Worm (Caenorhabditis elegans) whole organism, late embryonic: ENCODE results near the gene F47D12.7.

Experiments used
- T23F11.4 ChIP-seq: fragments of 200-800 bp; sonication (Bioruptor generic); optimal IDR thresholded peaks from 2 replicates; lab custom pipeline; 2018; ENCODE audit warnings: mild to moderate bottlenecking, missing genetic modification characterization, missing compliant biosample characterization
- ceh-24 ChIP-seq: sonication (generic microtip); optimal IDR thresholded peaks from 2 replicates; lab custom pipeline; 2016; ENCODE audit warnings: mild to moderate bottlenecking, missing genetic modification characterization, missing compliant biosample characterization
- madf-2 ChIP-seq: sonication (generic microtip); optimal IDR thresholded peaks from 2 replicates; lab custom pipeline; 2017; ENCODE audit warnings: missing genetic modification characterization, missing compliant biosample characterization

F47D12.7 gene

ce11 chrIII:6245728-6246127 lies 50.1 kb downstream of the F47D12.7 start, which contains the start of gene bcas-2:
Gene bcas-2, minus strand, starts transcription at chrIII:6245828.
- TF ChIP-seq ceh-24 (tag; lab: Kevin White, UChicago): no peak
- TF ChIP-seq madf-2 (tag; lab: Kevin White, UChicago): no peak
- TF ChIP-seq T23F11.4: no peak
